Worm (Caenorhabditis elegans): ENCODE measurements around the gene C53C11.2.

DNA sequence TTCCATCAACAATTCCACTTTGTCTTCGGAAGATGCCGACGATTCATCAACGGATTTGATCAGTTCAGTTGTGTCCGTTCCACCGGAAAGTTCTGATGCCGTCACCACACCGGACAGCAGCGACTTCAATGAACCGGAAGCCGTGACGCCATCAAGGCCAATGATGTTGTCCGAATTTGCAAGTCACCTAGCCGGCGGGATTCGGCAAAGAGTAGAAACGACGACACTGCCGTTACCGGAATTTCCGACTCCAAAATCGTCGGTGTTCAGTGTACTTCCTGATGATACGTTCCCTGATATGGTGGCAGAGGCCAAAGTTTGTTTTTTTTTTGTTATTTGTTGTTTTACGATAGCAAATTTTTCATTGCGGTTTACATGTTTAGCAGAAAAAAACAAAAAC lies 27.1 kb downstream of the C53C11.2 start:
- TF ChIP-seq ref-1 (GFP tag; conservative IDR thresholded peaks at IDR 0.05) (no peak), ztf-29 (GFP tag; IDR thresholded peaks at IDR 0.05) (no peak)

All from whole organism, midembryonic.